Fruit fly (Drosophila melanogaster) whole organism, wandering third instar larva: ENCODE measurements around the gene slam.

Experiments
- CG9705 ChIP-seq: fragments of 200-800 bp; sonication (Bioruptor generic); optimal IDR thresholded peaks from 2 replicates; lab custom pipeline; 2018; ENCODE audit warnings: missing biosample characterization, mild to moderate bottlenecking, missing genetic modification characterization
- CrebA ChIP-seq: fragments of 200-800 bp; sonication (Bioruptor generic); optimal IDR thresholded peaks from 2 replicates; lab custom pipeline; 2016; ENCODE audit warnings: missing biosample characterization, mild to moderate bottlenecking, missing genetic modification characterization, borderline replicate concordance
- Dfd ChIP-seq: fragments of >200 bp; optimal IDR thresholded peaks from 2 replicates; lab custom pipeline; 2017; ENCODE audit warnings: missing biosample characterization, missing genetic modification characterization
- Dif ChIP-seq: fragments of 200-275, 200-300 bp; sonication (Bioruptor generic); optimal IDR thresholded peaks from 2 replicates; lab custom pipeline; 2018; ENCODE audit warnings: missing biosample characterization, missing genetic modification characterization; ENCODE audit not compliant: partially characterized antibody
- GATAd ChIP-seq: sonication (Bioruptor generic); optimal IDR thresholded peaks from 2 replicates; lab custom pipeline; 2016; ENCODE audit warnings: missing biosample characterization, missing genetic modification characterization
- HLH106 ChIP-seq: fragments of 200-800 bp; optimal IDR thresholded peaks from 3 replicates; lab custom pipeline; 2019; ENCODE audit warnings: missing biosample characterization, mild to moderate bottlenecking, missing genetic modification characterization, moderate library complexity
- Hnf4 ChIP-seq: fragments of 200-800 bp; sonication (Bioruptor generic); optimal IDR thresholded peaks from 2 replicates; lab custom pipeline; 2016; ENCODE audit warnings: missing biosample characterization, mild to moderate bottlenecking, missing genetic modification characterization
- Hr78 ChIP-seq: fragments of >200 bp; optimal IDR thresholded peaks from 2 replicates; lab custom pipeline; 2017; ENCODE audit warnings: missing biosample characterization, missing genetic modification characterization
- Hr83 ChIP-seq: fragments of 200-300 bp; sonication (Bioruptor generic); optimal IDR thresholded peaks from 2 replicates; lab custom pipeline; 2016; ENCODE audit warnings: missing biosample characterization, mild to moderate bottlenecking, missing genetic modification characterization, moderate library complexity; ENCODE audit not compliant: poor library complexity, severe bottlenecking
- Jra ChIP-seq: sonication (Bioruptor generic); optimal IDR thresholded peaks from 2 replicates; lab custom pipeline; 2016; ENCODE audit warnings: missing biosample characterization, missing genetic modification characterization
- Mio ChIP-seq: sonication (Bioruptor generic); optimal IDR thresholded peaks from 2 replicates; lab custom pipeline; 2016; ENCODE audit warnings: missing biosample characterization, missing genetic modification characterization
- Myc ChIP-seq: fragments of >200 bp; optimal IDR thresholded peaks from 2 replicates; lab custom pipeline; 2017
- N ChIP-seq: fragments of >200 bp; optimal IDR thresholded peaks from 2 replicates; lab custom pipeline; 2018; ENCODE audit warnings: missing biosample characterization, missing external identifiers, missing genetic modification characterization
- OdsH ChIP-seq: fragments of 200-800 bp; sonication (Bioruptor generic); optimal IDR thresholded peaks from 2 replicates; lab custom pipeline; 2016; ENCODE audit warnings: missing biosample characterization, mild to moderate bottlenecking, missing genetic modification characterization
- Rel ChIP-seq, 2 experiments: fragments of 200-800 bp; sonication (Bioruptor generic) in 1 of 2; optimal IDR thresholded peaks; 2 replicates in 1 of 2; 3 replicates in 1 of 2; lab custom pipeline; 2016 to 2019; ENCODE audit warnings: mild to moderate bottlenecking in 2 of 2, missing biosample characterization in 2 of 2, missing genetic modification characterization in 2 of 2, moderate library complexity in 1 of 2
- dl ChIP-seq, 2 experiments: fragments of 175-275, 200-275 bp in 1 of 2; fragments of 200-275 bp in 1 of 2; sonication (Bioruptor generic); optimal IDR thresholded peaks; lab custom pipeline; 2018; ENCODE audit warnings: mild to moderate bottlenecking in 2 of 2, missing biosample characterization in 2 of 2, missing genetic modification characterization in 2 of 2, moderate library complexity in 2 of 2; ENCODE audit not compliant: partially characterized antibody in 2 of 2, insufficient read depth in 1 of 2
- dsf ChIP-seq: sonication (Bioruptor generic); optimal IDR thresholded peaks from 2 replicates; lab custom pipeline; 2016; ENCODE audit warnings: missing biosample characterization, missing genetic modification characterization, borderline replicate concordance
- ey ChIP-seq: fragments of 200-800 bp; sonication (Bioruptor generic); optimal IDR thresholded peaks from 2 replicates; lab custom pipeline; 2016; ENCODE audit warnings: missing biosample characterization, missing genetic modification characterization
- foxo ChIP-seq, 2 experiments: fragments of 200-800 bp; sonication (Bioruptor generic); optimal IDR thresholded peaks; 2 replicates in 1 of 2; 3 replicates in 1 of 2; lab custom pipeline; 2016 to 2017; ENCODE audit warnings: missing biosample characterization in 2 of 2, missing genetic modification characterization in 2 of 2
- h ChIP-seq: fragments of 200-800 bp; sonication (Bioruptor generic); optimal IDR thresholded peaks from 3 replicates; lab custom pipeline; 2016; ENCODE audit warnings: missing biosample characterization, mild to moderate bottlenecking, missing genetic modification characterization
- jim ChIP-seq: fragments of 175-275, 200-325 bp; sonication (Bioruptor generic); optimal IDR thresholded peaks from 2 replicates; lab custom pipeline; 2016; ENCODE audit warnings: missing biosample characterization, mild to moderate bottlenecking, missing genetic modification characterization
- lola ChIP-seq: fragments of >200 bp; optimal IDR thresholded peaks from 2 replicates; lab custom pipeline; 2017; ENCODE audit warnings: missing biosample characterization, missing genetic modification characterization
- pan ChIP-seq: fragments of >200 bp; optimal IDR thresholded peaks from 2 replicates; lab custom pipeline; 2017
- psq ChIP-seq: fragments of 200-800 bp; sonication (Bioruptor generic); optimal IDR thresholded peaks from 3 replicates; lab custom pipeline; 2017; ENCODE audit warnings: missing biosample characterization, mild to moderate bottlenecking, missing genetic modification characterization, moderate library complexity
- rgr ChIP-seq: fragments of 200-800 bp; sonication (Bioruptor generic); optimal IDR thresholded peaks from 3 replicates; lab custom pipeline; 2016; ENCODE audit warnings: missing biosample characterization, mild to moderate bottlenecking, missing genetic modification characterization
- sage ChIP-seq: fragments of 200-800 bp; sonication (Bioruptor generic); optimal IDR thresholded peaks from 2 replicates; lab custom pipeline; 2016; ENCODE audit warnings: missing biosample characterization, mild to moderate bottlenecking, missing genetic modification characterization
- tai ChIP-seq: sonication (Bioruptor generic); optimal IDR thresholded peaks from 2 replicates; lab custom pipeline; 2016; ENCODE audit warnings: missing biosample characterization, missing genetic modification characterization
- woc ChIP-seq: sonication (Bioruptor generic); optimal IDR thresholded peaks from 2 replicates; lab custom pipeline; 2016; ENCODE audit warnings: missing biosample characterization, mild to moderate bottlenecking, missing genetic modification characterization

The slam gene

DNA sequence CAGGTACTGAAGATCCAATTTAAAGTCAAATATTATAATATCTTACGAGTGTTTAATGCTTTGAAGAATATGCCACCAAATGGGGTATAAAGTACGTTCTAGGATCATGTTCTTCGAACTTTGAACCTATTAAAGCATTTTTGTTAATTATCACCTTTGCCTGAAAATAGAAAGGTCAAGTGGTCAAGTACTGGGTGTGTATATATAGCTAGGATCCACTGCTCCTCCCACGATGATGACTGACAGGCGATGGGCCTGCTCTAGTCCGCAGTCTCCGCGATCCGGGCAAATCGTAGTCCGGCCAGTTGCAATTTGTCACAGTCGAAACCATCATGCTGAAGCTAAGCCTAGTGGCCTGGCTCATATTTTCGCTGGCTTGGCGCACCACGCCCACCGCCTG is 8.8 kb downstream of the slam start, which contains the start of gene Nepl5:
TSS of gene Nepl5 (plus strand) at position 301 of the 400 bp plus-strand sequence.
- TF ChIP-seq Myc (lab: Kevin White, UChicago) (no peak), Dif (GFP tag; lab: Kevin White, UChicago) (no peak), sage (GFP tag; lab: Kevin White, UChicago) (no peak), Hr78 (no peak)

DNA sequence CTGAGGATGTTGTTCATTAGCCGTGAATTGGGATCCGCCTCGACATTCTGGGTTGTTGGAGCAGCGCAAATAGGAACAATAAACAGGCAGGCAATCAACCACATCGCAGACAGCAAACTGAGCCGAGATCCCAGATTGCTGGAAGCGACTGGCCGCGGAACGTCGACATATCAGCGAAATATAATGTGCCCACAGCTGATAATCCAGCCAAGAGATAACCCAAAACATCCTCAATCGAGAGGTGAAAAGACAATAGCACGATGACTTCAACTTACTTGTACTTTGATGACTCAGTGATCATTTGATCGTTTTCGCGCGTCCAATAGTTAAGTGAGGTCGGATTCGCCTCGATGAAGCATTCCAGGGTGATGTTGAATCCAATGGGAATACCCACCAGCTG is 13.2 kb downstream of the slam start, which contains the start of gene Nepl6:
TSS of gene Nepl6 (minus strand) at position 104 of the 400 bp plus-strand sequence.
- no peak for TF ChIP-seq Rel (GFP tag; optimal IDR thresholded peaks at IDR 0.05; lab: Kevin White, UChicago)
- TF ChIP-seq Rel (tag; optimal IDR thresholded peaks at IDR 0.05; lab: Kevin White, UChicago) = peak; percentile 49
- TF ChIP-seq Hr83 = no peak

DNA sequence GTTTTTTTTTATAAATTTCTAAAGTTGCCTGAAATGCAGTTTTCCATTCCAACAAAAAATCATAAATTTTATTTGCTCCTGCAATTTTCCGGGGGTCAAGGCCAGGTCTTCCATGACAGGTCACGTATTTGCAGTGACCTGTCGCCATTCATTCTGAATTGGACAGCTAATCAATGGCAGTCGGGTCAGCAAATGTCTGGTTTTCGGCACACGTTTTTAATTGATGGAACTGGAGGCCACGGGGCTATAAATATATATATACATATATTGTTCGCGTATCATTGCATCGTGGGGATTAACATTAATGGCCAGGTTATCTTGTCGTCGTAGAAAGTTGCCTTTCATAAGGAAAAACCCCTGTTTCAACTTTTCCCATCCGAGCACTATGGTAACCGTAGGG is 14.9 kb downstream of the slam start:
- TF ChIP-seq h (GFP tag; lab: Kevin White, UChicago) = no peak
- no peak for TF ChIP-seq jim (GFP tag; lab: Kevin White, UChicago)
- no peak for TF ChIP-seq ey (GFP tag; lab: Kevin White, UChicago)
- TF ChIP-seq Dfd (GFP tag; lab: Kevin White, UChicago) = no peak
- no peak for TF ChIP-seq Dif (GFP tag; lab: Kevin White, UChicago)
- no peak for TF ChIP-seq Rel (GFP tag; optimal IDR thresholded peaks at IDR 0.05; lab: Kevin White, UChicago)
- peak; percentile 72 for TF ChIP-seq Rel (tag; optimal IDR thresholded peaks at IDR 0.05; lab: Kevin White, UChicago)
- TF ChIP-seq Hr78 = no peak
- no peak for TF ChIP-seq Hnf4 (GFP tag; lab: Kevin White, UChicago)

DNA sequence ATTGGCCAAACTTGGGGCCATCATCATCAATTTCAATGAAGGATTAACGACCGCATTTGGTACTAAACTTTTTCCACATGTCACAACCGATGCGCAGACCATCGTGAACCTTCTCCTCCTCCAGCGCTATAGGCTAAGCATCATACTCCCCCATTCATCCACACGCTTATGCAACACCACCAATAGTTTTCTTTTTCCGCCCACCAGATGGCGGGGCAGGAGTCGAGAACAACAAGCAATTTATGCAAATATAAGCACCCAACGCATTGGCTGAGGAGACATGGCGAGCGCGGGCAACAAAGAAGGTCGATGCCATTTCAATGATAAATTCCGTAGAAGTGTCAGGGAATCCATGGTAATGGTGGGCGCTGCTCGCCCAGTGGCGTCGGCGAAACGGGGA is 19.3 kb downstream of the slam start:
- TF ChIP-seq lola = no peak
- no peak for TF ChIP-seq dl (GFP tag; optimal IDR thresholded peaks at IDR 0.05; lab: Kevin White, UChicago; ENCODE audit: insufficient read depth in 1 of 2, partially characterized antibody in 2 of 2)
- TF ChIP-seq HLH106 = no peak
- no peak for TF ChIP-seq Jra
- TF ChIP-seq N (GFP tag; lab: Kevin White, UChicago) = no peak

DNA sequence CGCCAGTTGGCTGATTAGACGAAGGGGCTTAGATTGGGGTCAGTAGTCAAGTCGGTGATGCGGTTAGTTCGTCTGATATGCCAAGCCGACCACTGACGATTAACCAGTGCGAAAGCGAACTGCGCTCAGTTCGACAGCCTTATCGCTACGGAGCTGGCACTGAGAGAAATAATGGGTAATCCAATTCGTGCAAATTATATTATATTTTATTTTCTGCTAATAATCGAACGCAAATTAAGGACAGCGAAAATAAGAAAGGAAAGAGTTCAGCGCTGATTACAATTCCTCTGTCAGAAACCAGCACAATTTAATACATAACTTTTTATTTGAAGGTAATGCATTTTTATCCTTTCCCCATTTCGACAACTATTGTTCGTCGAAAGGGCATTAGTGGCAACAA is 25.0 kb downstream of the slam start, which contains the start of gene CG42369:
TSS of gene CG42369 (minus strand) at position 101 of the 400 bp plus-strand sequence.
- TF ChIP-seq ey (GFP tag; lab: Kevin White, UChicago) (no peak), Hnf4 (GFP tag; lab: Kevin White, UChicago) (no peak), tai (GFP tag; lab: Kevin White, UChicago) (no peak), N (GFP tag; lab: Kevin White, UChicago) (no peak), Hr83 (no peak), jim (GFP tag; lab: Kevin White, UChicago) (no peak), OdsH (GFP tag; lab: Kevin White, UChicago) (no peak), Dif (GFP tag; lab: Kevin White, UChicago) (no peak), foxo (GFP tag; optimal IDR thresholded peaks at IDR 0.05; lab: Kevin White, UChicago) (no peak)

DNA sequence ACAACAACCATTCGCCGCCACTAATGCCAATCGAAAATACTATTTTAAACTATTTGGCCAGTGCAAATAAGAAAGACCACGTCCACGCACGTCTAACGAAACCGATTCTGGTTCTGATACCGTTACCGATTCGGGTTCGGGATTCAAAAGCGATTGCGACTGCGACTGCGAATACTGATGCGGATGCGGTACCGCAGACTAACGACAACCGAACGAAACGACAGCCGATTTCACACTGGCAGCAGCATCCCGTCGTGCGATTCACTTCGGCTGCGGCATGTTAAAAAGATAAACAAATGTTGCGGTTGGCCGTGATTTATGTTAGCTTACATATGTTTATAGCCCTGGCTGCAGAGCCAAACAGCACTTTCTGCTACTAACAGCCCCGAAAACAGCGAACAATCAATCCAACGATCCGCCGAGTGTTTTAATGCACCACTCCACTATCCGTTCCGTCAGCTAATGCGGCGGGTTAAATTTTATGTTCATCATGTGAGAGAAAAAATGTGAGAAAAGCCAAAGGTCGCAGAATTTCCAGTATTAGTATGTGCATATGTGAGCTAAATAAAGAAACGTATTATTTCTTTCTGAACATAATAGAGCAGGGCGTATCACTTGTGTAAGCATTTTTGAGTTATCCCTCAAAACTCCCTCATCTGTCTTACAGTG is 39.0 kb downstream of the slam start, which contains the start of gene DIP-epsilon:
TSS of gene DIP-epsilon (minus strand) at position 238 of the 669 bp plus-strand sequence.
- TF ChIP-seq Dif (GFP tag; lab: Kevin White, UChicago) = peak; percentile 29
- TF ChIP-seq dl (GFP tag; optimal IDR thresholded peaks at IDR 0.05; lab: Kevin White, UChicago; ENCODE audit: insufficient read depth in 1 of 2, partially characterized antibody in 2 of 2) = no peak
- TF ChIP-seq Hr78 = no peak

DNA sequence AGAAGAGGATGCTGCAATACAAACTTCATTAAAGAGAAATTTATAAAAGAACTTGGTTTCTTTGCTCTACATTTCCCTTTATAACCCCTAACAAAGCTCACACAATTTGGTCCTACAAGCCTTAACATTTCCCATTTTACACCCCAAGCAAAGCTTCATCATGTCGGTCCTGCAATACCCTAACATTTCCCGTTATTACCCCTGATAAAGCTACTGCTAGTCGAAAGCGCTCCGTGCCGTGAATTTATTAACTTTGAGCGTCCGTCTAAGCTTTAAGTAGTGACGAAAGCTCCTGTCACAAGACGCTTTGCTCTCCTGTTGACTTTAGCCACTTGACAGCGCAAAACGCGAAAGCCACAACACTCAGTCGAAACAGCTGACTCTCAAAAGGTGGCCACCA is 39.8 kb downstream of the slam start, which contains the start of gene CG13982:
TSS of gene CG13982 (plus strand) at position 363 of the 400 bp plus-strand sequence.
- TF ChIP-seq Hnf4 (GFP tag; lab: Kevin White, UChicago) (no peak), jim (GFP tag; lab: Kevin White, UChicago) (no peak), rgr (GFP tag; lab: Kevin White, UChicago) (no peak), Mio (GFP tag; lab: Kevin White, UChicago) (no peak), foxo (GFP tag; optimal IDR thresholded peaks at IDR 0.05; lab: Kevin White, UChicago) (no peak), Dif (GFP tag; lab: Kevin White, UChicago) (no peak), CG9705 (GFP tag; lab: Kevin White, UChicago) (no peak), pan (lab: Kevin White, UChicago) (no peak), psq (GFP tag; lab: Kevin White, UChicago) (no peak), HLH106 (no peak), tai (GFP tag; lab: Kevin White, UChicago) (no peak), woc (no peak), Hr78 (no peak), OdsH (GFP tag; lab: Kevin White, UChicago) (no peak), GATAd (no peak), CrebA (GFP tag; lab: Kevin White, UChicago) (no peak), dsf (GFP tag; lab: Kevin White, UChicago) (no peak)
- TF ChIP-seq, all 38 proteins: peak for 0
